Fruit fly (Drosophila melanogaster) whole organism, embryonic: Measurements from ENCODE around the gene CG10761.
A peak's percentile ranks its signal among the peaks of the same experiment; 100 is the strongest.

Experiments
- CG10431 ChIP-seq: fragments of 200-800 bp; sonication (Bioruptor generic); optimal IDR thresholded peaks from 3 replicates; lab custom pipeline; 2018; ENCODE audit warnings: missing biosample characterization, mild to moderate bottlenecking, missing genetic modification characterization
- CG12659 ChIP-seq: fragments of 200-800 bp; sonication (Bioruptor generic); optimal IDR thresholded peaks from 3 replicates; lab custom pipeline; 2017; ENCODE audit warnings: mild to moderate bottlenecking, missing biosample characterization, missing genetic modification reagents, missing genetic modification characterization
- CG14965 ChIP-seq: fragments of 200-800 bp; sonication (Bioruptor generic); optimal IDR thresholded peaks from 2 replicates; lab custom pipeline; 2016; ENCODE audit warnings: missing biosample characterization, missing genetic modification characterization, borderline replicate concordance
- CG1529 ChIP-seq: fragments of 200-800 bp; sonication (Bioruptor generic); optimal IDR thresholded peaks from 3 replicates; lab custom pipeline; 2018; ENCODE audit warnings: missing biosample characterization, missing genetic modification characterization
- CG1603 ChIP-seq: fragments of 200-800 bp; sonication (Bioruptor generic); optimal IDR thresholded peaks from 2 replicates; lab custom pipeline; 2019; ENCODE audit warnings: missing biosample characterization, mild to moderate bottlenecking, missing genetic modification characterization, moderate library complexity
- CG16779 ChIP-seq: fragments of 200-800 bp; sonication (Bioruptor generic); IDR thresholded peaks from 2 replicates; pipeline ENCODE4 v1.3.6; 2022; ENCODE audit warnings: missing biosample characterization, missing genetic modification characterization
- CG17612 ChIP-seq: fragments of 200-800 bp; sonication (Bioruptor generic); IDR thresholded peaks from 2 replicates; pipeline ENCODE4 v1.3.6; 2022; ENCODE audit warnings: missing biosample characterization, missing genetic modification characterization
- CG17829 ChIP-seq: fragments of 200-800 bp; optimal IDR thresholded peaks from 2 replicates; lab custom pipeline; 2019; ENCODE audit warnings: missing biosample characterization, mild to moderate bottlenecking, missing genetic modification characterization, moderate library complexity
- CG1792 ChIP-seq: fragments of 200-800 bp; sonication (Bioruptor generic); optimal IDR thresholded peaks from 2 replicates; lab custom pipeline; 2016; ENCODE audit warnings: missing biosample characterization, missing genetic modification characterization
- CG32532 ChIP-seq: fragments of 200-800 bp; sonication (Bioruptor generic); IDR thresholded peaks from 2 replicates; pipeline ENCODE4 v1.3.6; 2022; ENCODE audit warnings: missing biosample characterization, missing genetic modification characterization
- CG3726 ChIP-seq: fragments of 200-800 bp; sonication (Bioruptor generic); IDR thresholded peaks from 3 replicates; pipeline ENCODE4, ENCODE4 v1.3.6; 2022; ENCODE audit warnings: missing biosample characterization, missing genetic modification characterization
- CG4820 ChIP-seq: fragments of 200-800 bp; sonication (Bioruptor generic); optimal IDR thresholded peaks from 3 replicates; lab custom pipeline; 2016; ENCODE audit warnings: missing biosample characterization, missing genetic modification characterization
- CG5245 ChIP-seq: fragments of 200-800 bp; sonication (Bioruptor generic); optimal IDR thresholded peaks from 3 replicates; lab custom pipeline; 2016; ENCODE audit warnings: missing biosample characterization, missing genetic modification characterization
- CG6689 ChIP-seq: fragments of 200-800 bp; sonication (Bioruptor generic); IDR thresholded peaks from 2 replicates; pipeline ENCODE4 v1.3.6; 2022; ENCODE audit warnings: missing biosample characterization, missing genetic modification characterization
- CG9609 ChIP-seq: fragments of 200-800 bp; sonication (Bioruptor generic); optimal IDR thresholded peaks from 3 replicates; lab custom pipeline; 2016; ENCODE audit warnings: missing biosample characterization, missing genetic modification characterization
- CG9817 ChIP-seq: fragments of 200-800 bp; sonication (Bioruptor generic); optimal IDR thresholded peaks from 2 replicates; lab custom pipeline; 2018; ENCODE audit warnings: missing biosample characterization, mild to moderate bottlenecking, missing genetic modification characterization, moderate library complexity
- Deaf1 ChIP-seq: fragments of 200-800 bp; optimal IDR thresholded peaks from 3 replicates; lab custom pipeline; 2019; ENCODE audit warnings: missing biosample characterization, mild to moderate bottlenecking, missing genetic modification characterization, moderate library complexity
- E2f2 ChIP-seq: fragments of 200-800 bp; sonication (Bioruptor generic); IDR thresholded peaks from 2 replicates; pipeline ENCODE4 v1.3.6; 2022; ENCODE audit warnings: missing biosample characterization, missing genetic modification characterization
- Elba2 ChIP-seq: fragments of 200-800 bp; sonication (Bioruptor generic); optimal IDR thresholded peaks from 3 replicates; lab custom pipeline; 2016; ENCODE audit warnings: missing biosample characterization, missing genetic modification characterization
- Ets65A ChIP-seq: fragments of 200-800 bp; sonication (Bioruptor generic); peaks from one replicate; lab custom pipeline; 2016; ENCODE audit warnings: missing biosample characterization, missing genetic modification characterization
- HLH54F ChIP-seq: fragments of 200-800 bp; sonication (Bioruptor generic); optimal IDR thresholded peaks from 3 replicates; lab custom pipeline; 2016; ENCODE audit warnings: missing biosample characterization, missing genetic modification characterization
- Hey ChIP-seq: fragments of 200-800 bp; sonication (Bioruptor generic); optimal IDR thresholded peaks from 3 replicates; lab custom pipeline; 2018; ENCODE audit warnings: missing biosample characterization, mild to moderate bottlenecking, missing genetic modification characterization
- Jarid2 ChIP-seq: fragments of 200-800 bp; sonication (Bioruptor generic); optimal IDR thresholded peaks from 3 replicates; lab custom pipeline; 2017; ENCODE audit warnings: mild to moderate bottlenecking, missing biosample characterization, missing genetic modification reagents, missing genetic modification characterization
- NK7.1 ChIP-seq: fragments of 200-800 bp; sonication (Bioruptor generic); optimal IDR thresholded peaks from 3 replicates; lab custom pipeline; 2016; ENCODE audit warnings: missing biosample characterization, missing genetic modification characterization
- Oli ChIP-seq: fragments of 200-800 bp; sonication (Bioruptor generic); optimal IDR thresholded peaks from 2 replicates; lab custom pipeline; 2018; ENCODE audit warnings: missing biosample characterization, mild to moderate bottlenecking, missing genetic modification characterization, moderate library complexity
- PHDP ChIP-seq: fragments of 200-800 bp; sonication (Bioruptor generic); optimal IDR thresholded peaks from 3 replicates; lab custom pipeline; 2018; ENCODE audit warnings: missing biosample characterization, mild to moderate bottlenecking, missing genetic modification characterization, moderate library complexity
- Vsx1 ChIP-seq: fragments of 200-800 bp; sonication (Bioruptor generic); optimal IDR thresholded peaks from 2 replicates; lab custom pipeline; 2017; ENCODE audit warnings: missing biosample characterization, mild to moderate bottlenecking, missing genetic modification characterization, missing genetic modification reagents
- aop ChIP-seq: fragments of 200-800 bp; sonication (Bioruptor generic); IDR thresholded peaks from 2 replicates; pipeline ENCODE4 v1.3.6; 2022; ENCODE audit warnings: missing biosample characterization, missing genetic modification characterization
- bcd ChIP-seq: fragments of 200-800 bp; sonication (Bioruptor generic); optimal IDR thresholded peaks from 2 replicates; lab custom pipeline; 2017; ENCODE audit warnings: missing biosample characterization, mild to moderate bottlenecking, missing genetic modification characterization
- bowl ChIP-seq: fragments of 200-800 bp; sonication (Bioruptor generic); IDR thresholded peaks from 2 replicates; pipeline ENCODE4 v1.3.6; 2022; ENCODE audit warnings: missing biosample characterization, missing genetic modification characterization
- cad ChIP-seq: fragments of >200 bp; optimal IDR thresholded peaks from 2 replicates; lab custom pipeline; 2017; ENCODE audit warnings: missing biosample characterization, missing genetic modification characterization
- da ChIP-seq: fragments of 200-800 bp; sonication (Bioruptor generic); optimal IDR thresholded peaks from 2 replicates; lab custom pipeline; 2016; ENCODE audit warnings: missing biosample characterization, missing genetic modification characterization
- dimm ChIP-seq: fragments of 200-800 bp; sonication (Bioruptor generic); IDR thresholded peaks from 2 replicates; pipeline ENCODE4 v1.3.6; 2022; ENCODE audit warnings: missing biosample characterization, missing genetic modification characterization
- disco-r ChIP-seq: fragments of 200-800 bp; sonication (Bioruptor generic); optimal IDR thresholded peaks from 2 replicates; lab custom pipeline; 2016; ENCODE audit warnings: missing biosample characterization, missing genetic modification characterization
- ems ChIP-seq: fragments of 200-800 bp; sonication (Bioruptor generic); optimal IDR thresholded peaks from 3 replicates; lab custom pipeline; 2016; ENCODE audit warnings: missing biosample characterization, missing genetic modification characterization
- fd3F ChIP-seq: fragments of 200-800 bp; sonication (Bioruptor generic); optimal IDR thresholded peaks from 2 replicates; lab custom pipeline; 2018; ENCODE audit warnings: missing biosample characterization, mild to moderate bottlenecking, missing genetic modification characterization, moderate library complexity
- gsb ChIP-seq: fragments of 200-800 bp; sonication (Bioruptor generic); IDR thresholded peaks from 2 replicates; pipeline ENCODE4 v1.3.6; 2022; ENCODE audit warnings: missing biosample characterization, missing genetic modification characterization
- gt ChIP-seq: fragments of 200-800 bp; sonication (Bioruptor generic); IDR thresholded peaks from 2 replicates; pipeline ENCODE4 v1.3.6; 2022; ENCODE audit warnings: missing biosample characterization, missing genetic modification characterization
- hth ChIP-seq: fragments of >200 bp; optimal IDR thresholded peaks from 2 replicates; lab custom pipeline; 2017; ENCODE audit warnings: inconsistent platforms
- ind ChIP-seq: fragments of 200-800 bp; sonication (Bioruptor generic); optimal IDR thresholded peaks from 3 replicates; lab custom pipeline; 2016; ENCODE audit warnings: missing biosample characterization, missing genetic modification characterization
- klu ChIP-seq: fragments of 200-800 bp; sonication (Bioruptor generic); IDR thresholded peaks from 2 replicates; pipeline ENCODE4 v1.3.6; 2022; ENCODE audit warnings: missing biosample characterization, missing genetic modification characterization
- nau ChIP-seq: fragments of 200-800 bp; sonication (Bioruptor generic); optimal IDR thresholded peaks from 3 replicates; lab custom pipeline; 2017; ENCODE audit warnings: missing biosample characterization, mild to moderate bottlenecking, missing genetic modification characterization, missing genetic modification reagents
- nerfin-2 ChIP-seq: fragments of 200-800 bp; sonication (Bioruptor generic); IDR thresholded peaks from 2 replicates; pipeline ENCODE4 v1.3.6; 2022; ENCODE audit warnings: missing biosample characterization, missing genetic modification characterization; ENCODE audit not compliant: partially characterized antibody
- org-1 ChIP-seq: fragments of 200-800 bp; sonication (Bioruptor generic); optimal IDR thresholded peaks from 2 replicates; lab custom pipeline; 2017; ENCODE audit warnings: missing biosample characterization, missing genetic modification characterization
- prd ChIP-seq, 3 experiments: fragments of >200 bp in 2 of 3; fragments of 200-800 bp in 1 of 3; sonication (Bioruptor generic) in 1 of 3; optimal IDR thresholded peaks in 2 of 3; IDR thresholded peaks in 1 of 3; 2 replicates in 2 of 3; 3 replicates in 1 of 3; pipeline versions ENCODE4 v1.3.6 to Lab custom; 2017 to 2022; ENCODE audit warnings: missing biosample characterization in 1 of 3, missing genetic modification characterization in 1 of 3
- psq ChIP-seq: fragments of 200-800 bp; sonication (Bioruptor generic); optimal IDR thresholded peaks from 2 replicates; lab custom pipeline; 2017; ENCODE audit warnings: missing biosample characterization, missing genetic modification characterization
- pum ChIP-seq: fragments of 200-800 bp; sonication (Bioruptor generic); optimal IDR thresholded peaks from 2 replicates; lab custom pipeline; 2016; ENCODE audit warnings: missing biosample characterization, missing genetic modification characterization
- repo ChIP-seq: fragments of 200-800 bp; sonication (Bioruptor generic); optimal IDR thresholded peaks from 2 replicates; lab custom pipeline; 2016; ENCODE audit warnings: missing biosample characterization, missing genetic modification characterization
- salm ChIP-seq: fragments of 200-800 bp; sonication (Bioruptor generic); optimal IDR thresholded peaks from 2 replicates; lab custom pipeline; 2018; ENCODE audit warnings: missing biosample characterization, mild to moderate bottlenecking, missing genetic modification characterization
- tio ChIP-seq: fragments of 200-800 bp; sonication (Bioruptor generic); optimal IDR thresholded peaks from 2 replicates; lab custom pipeline; 2017; ENCODE audit warnings: missing biosample characterization, missing genetic modification characterization, inconsistent platforms
- wek ChIP-seq: fragments of 200-800 bp; sonication (Bioruptor generic); optimal IDR thresholded peaks from 3 replicates; lab custom pipeline; 2018; ENCODE audit warnings: missing biosample characterization, mild to moderate bottlenecking, missing genetic modification characterization, moderate library complexity
- zfh2 ChIP-seq: fragments of 200-800 bp; sonication (Bioruptor generic); optimal IDR thresholded peaks from 2 replicates; lab custom pipeline; 2016; ENCODE audit warnings: missing biosample characterization, missing genetic modification characterization

The CG10761 gene

DNA sequence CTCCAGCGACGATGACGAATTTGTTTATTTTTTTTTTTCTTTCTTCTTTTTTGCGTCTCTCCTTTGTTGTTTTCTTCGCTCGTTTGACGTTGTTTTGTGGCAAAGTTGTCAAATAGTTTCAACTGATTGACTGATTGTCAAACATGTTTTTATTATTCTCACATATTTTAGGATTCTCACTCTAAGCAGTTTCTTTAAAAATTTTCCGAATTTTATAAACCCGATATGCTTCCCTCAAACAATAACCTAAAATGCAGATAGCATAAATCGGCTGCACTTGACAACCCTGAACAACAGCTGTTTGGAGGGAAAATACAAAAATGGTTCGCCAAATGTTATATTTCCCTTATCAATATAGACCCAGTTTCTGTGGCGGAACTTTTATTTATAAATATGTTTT is 19.1 kb downstream of the CG10761 start, which contains the start of gene CG17982 (continued):
- peak; percentile 74 for TF ChIP-seq NK7.1
- no peak for TF ChIP-seq nau (GFP tag; lab: Kevin White, UChicago)
- peak; percentile 29 for TF ChIP-seq CG4820 (GFP tag; lab: Kevin White, UChicago)
- peak; percentile 84 for TF ChIP-seq ind
- no peak for TF ChIP-seq cad (GFP tag; lab: Kevin White, UChicago)
- peak; percentile 76 for TF ChIP-seq CG9609
- TF ChIP-seq gt (GFP tag; lab: Robert Waterston, UW) = no peak
- peak; percentile 63 for TF ChIP-seq CG1792 (GFP tag; lab: Kevin White, UChicago)
- TF ChIP-seq zfh2 = peak; percentile 88
- TF ChIP-seq aop (GFP tag; lab: Robert Waterston, UW) = peak; percentile 61; the same call in 1 of the 2 replicates
- TF ChIP-seq HLH54F (GFP tag; lab: Kevin White, UChicago) = peak; percentile 86
- TF ChIP-seq CG14965 (GFP tag; lab: Kevin White, UChicago) = no peak
- TF ChIP-seq salm (tag; lab: Kevin White, UChicago) = peak; percentile 63
- TF ChIP-seq bowl = 0 out of 2 replicates have a peak, but pooled peaks have one; percentile 27
- peak; percentile 85 for TF ChIP-seq CG17829 (tag; lab: Kevin White, UChicago)
- peak; percentile 85 for TF ChIP-seq E2f2 (GFP tag; lab: Robert Waterston, UW)
- no peak for TF ChIP-seq Vsx1
- peak; percentile 68 for TF ChIP-seq CG17612 (GFP tag; lab: Robert Waterston, UW)
- TF ChIP-seq CG5245 = peak; percentile 51
- TF ChIP-seq nerfin-2 (GFP tag; lab: Robert Waterston, UW) = no peak
- peak; percentile 80 for TF ChIP-seq ems (GFP tag; lab: Kevin White, UChicago)
- TF ChIP-seq CG10431 (GFP tag; lab: Kevin White, UChicago) = peak; percentile 74
- peak; percentile 81 for TF ChIP-seq pum (GFP tag; lab: Kevin White, UChicago)
- peak; percentile 63 for TF ChIP-seq CG1529
- peak; percentile 75 for TF ChIP-seq bcd
- TF ChIP-seq Elba2 (GFP tag; lab: Kevin White, UChicago) = peak; percentile 4
- TF ChIP-seq org-1 (GFP tag; lab: Kevin White, UChicago) = peak; percentile 68
- TF ChIP-seq CG16779 (GFP tag; lab: Robert Waterston, UW) = peak; percentile 65; the same call in 1 of the 2 replicates
- peak; percentile 80 for TF ChIP-seq fd3F (GFP tag; lab: Kevin White, UChicago)
- no peak for TF ChIP-seq Hey (tag; lab: Kevin White, UChicago)
- TF ChIP-seq Jarid2 (GFP tag; lab: Kevin White, UChicago) = no peak
- TF ChIP-seq Deaf1 (tag; lab: Kevin White, UChicago) = peak; percentile 60
- TF ChIP-seq tio = no peak
- peak; percentile 55 for TF ChIP-seq gsb
- TF ChIP-seq CG9817 = peak; percentile 89
- peak; percentile 94 for TF ChIP-seq psq (GFP tag; lab: Kevin White, UChicago)
- TF ChIP-seq CG6689 (GFP tag; lab: Robert Waterston, UW) = peak; percentile 87
- TF ChIP-seq klu (GFP tag; lab: Robert Waterston, UW) = peak; percentile 71
- TF ChIP-seq wek (GFP tag; lab: Kevin White, UChicago) = peak; percentile 35
- peak; percentile 68; the same call in 1 of the 3 replicates for TF ChIP-seq CG3726 (GFP tag; lab: Robert Waterston, UW)
- TF ChIP-seq CG1603 (tag; lab: Kevin White, UChicago) = peak; percentile 82
- peak; percentile 73 for TF ChIP-seq Oli (tag; lab: Kevin White, UChicago)
- peak; percentile 87 for TF ChIP-seq CG12659 (GFP tag; lab: Kevin White, UChicago)
- TF ChIP-seq dimm = no peak
- TF ChIP-seq PHDP (tag; lab: Kevin White, UChicago) = peak; percentile 90
- no peak for TF ChIP-seq prd (optimal IDR thresholded peaks at IDR 0.05; lab: Kevin White, UChicago)
- peak; percentile 81 for TF ChIP-seq prd (GFP tag; IDR thresholded peaks at IDR 0.05; lab: Robert Waterston, UW)
- peak; percentile 56 for TF ChIP-seq da
- peak; percentile 88 for TF ChIP-seq CG32532 (GFP tag; lab: Robert Waterston, UW)
- peak; percentile 79 for TF ChIP-seq repo
- peak; percentile 64 for TF ChIP-seq disco-r (GFP tag; lab: Kevin White, UChicago)
- TF ChIP-seq Ets65A (GFP tag; lab: Kevin White, UChicago) = peak; percentile 97
- no peak for TF ChIP-seq hth
